Fruit fly (Drosophila melanogaster) whole organism, adult: ENCODE results near the gene DCX-EMAP.

Experiments used
- CG11617 ChIP-seq: fragments of 200-800 bp; sonication (Bioruptor generic); optimal IDR thresholded peaks from 2 replicates; lab custom pipeline; 2017; ENCODE audit warnings: mild to moderate bottlenecking, missing biosample characterization, missing genetic modification reagents, missing genetic modification characterization
- CG12768 ChIP-seq: fragments of 200-800 bp; sonication (Bioruptor generic); optimal IDR thresholded peaks from 2 replicates; lab custom pipeline; 2017; ENCODE audit warnings: missing biosample characterization, missing genetic modification characterization, mild to moderate bottlenecking, moderate library complexity, missing genetic modification reagents
- CG14711 ChIP-seq: fragments of 200-800 bp; sonication (Bioruptor generic); optimal IDR thresholded peaks from 2 replicates; lab custom pipeline; 2018; ENCODE audit warnings: missing biosample characterization, mild to moderate bottlenecking, missing genetic modification characterization, moderate library complexity
- CG33017 ChIP-seq: fragments of 200-800 bp; sonication (Bioruptor generic); optimal IDR thresholded peaks from 2 replicates; lab custom pipeline; 2018; ENCODE audit warnings: missing biosample characterization, mild to moderate bottlenecking, missing genetic modification characterization, moderate library complexity
- CG5204 ChIP-seq: fragments of 200-800 bp; sonication (Bioruptor generic); optimal IDR thresholded peaks from 2 replicates; lab custom pipeline; 2016; ENCODE audit warnings: missing biosample characterization, missing genetic modification characterization
- CG7101 ChIP-seq: fragments of 200-800 bp; sonication (Bioruptor generic); optimal IDR thresholded peaks from 2 replicates; lab custom pipeline; 2018; ENCODE audit warnings: missing biosample characterization, mild to moderate bottlenecking, missing genetic modification characterization, moderate library complexity
- Clk ChIP-seq: fragments of 200-800 bp; sonication (Bioruptor generic); optimal IDR thresholded peaks from 2 replicates; lab custom pipeline; 2017; ENCODE audit warnings: missing biosample characterization, missing genetic modification characterization
- Crg-1 ChIP-seq: fragments of 200-800 bp; sonication (Bioruptor generic); optimal IDR thresholded peaks from 2 replicates; lab custom pipeline; 2016; ENCODE audit warnings: missing biosample characterization, missing genetic modification characterization
- bab1 ChIP-seq: fragments of 200-800 bp; sonication (Bioruptor generic); optimal IDR thresholded peaks from 3 replicates; lab custom pipeline; 2019; ENCODE audit warnings: missing biosample characterization, mild to moderate bottlenecking, missing genetic modification characterization, moderate library complexity
- cic ChIP-seq: fragments of 200-800 bp; sonication (Bioruptor generic); optimal IDR thresholded peaks from 2 replicates; lab custom pipeline; 2017; ENCODE audit warnings: missing biosample characterization, mild to moderate bottlenecking, missing genetic modification characterization, moderate library complexity
- kay ChIP-seq: fragments of 200-800 bp; sonication (Bioruptor generic); peaks from one replicate; lab custom pipeline; 2016; ENCODE audit warnings: missing biosample characterization, missing genetic modification characterization, borderline replicate concordance
- tj ChIP-seq: fragments of 200-800 bp; sonication (Bioruptor generic); optimal IDR thresholded peaks from 3 replicates; lab custom pipeline; 2017; ENCODE audit warnings: missing biosample characterization, mild to moderate bottlenecking, missing genetic modification characterization, moderate library complexity
- toe ChIP-seq: fragments of 200-800 bp; sonication (Bioruptor generic); optimal IDR thresholded peaks from 2 replicates; lab custom pipeline; 2016; ENCODE audit warnings: missing biosample characterization, missing genetic modification characterization

DNA sequence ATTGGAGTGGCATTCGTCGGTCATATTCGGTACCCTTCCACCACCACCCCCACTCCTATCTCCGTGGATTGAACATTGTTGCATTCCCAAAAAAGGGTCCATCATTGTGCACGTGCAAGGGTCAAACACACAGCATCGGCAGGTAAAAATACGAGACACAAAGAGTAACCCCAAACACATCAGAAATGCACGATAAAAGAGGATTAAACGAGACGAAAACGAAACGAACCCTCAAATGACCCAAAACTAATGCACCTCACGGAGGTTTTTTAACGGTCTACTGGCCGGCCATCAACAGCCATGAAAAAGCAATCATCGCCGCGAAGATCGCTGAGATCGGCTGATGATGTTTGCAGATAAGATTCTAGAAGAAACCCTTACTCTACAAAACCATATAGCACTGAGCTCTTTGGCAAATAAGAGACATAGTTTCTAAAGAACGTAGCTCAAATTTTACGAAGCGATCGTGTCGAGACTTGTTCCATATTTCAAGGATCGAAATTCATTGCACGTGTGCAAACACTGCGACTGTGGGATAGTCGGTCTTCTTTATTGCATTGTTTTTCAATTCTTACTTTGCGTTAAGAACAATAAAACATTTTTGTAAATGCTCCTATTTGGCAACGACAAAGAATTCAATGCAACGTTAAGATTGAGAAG lies 62.7 kb downstream of the DCX-EMAP start:
- TF ChIP-seq Crg-1 (GFP tag; lab: Kevin White, UChicago) (no peak), CG11617 (no peak), bab1 (GFP tag; lab: Kevin White, UChicago) (no peak), CG14711 (no peak), tj (GFP tag; lab: Kevin White, UChicago) (no peak), toe (no peak), Clk (GFP tag; lab: Kevin White, UChicago) (no peak), kay (GFP tag; lab: Kevin White, UChicago) (no peak), CG7101 (no peak), CG12768 (no peak), CG5204 (GFP tag; lab: Kevin White, UChicago) (no peak), CG33017 (tag; lab: Kevin White, UChicago) (no peak), cic (GFP tag; lab: Kevin White, UChicago) (no peak)
